In the genomic region with DNA sequence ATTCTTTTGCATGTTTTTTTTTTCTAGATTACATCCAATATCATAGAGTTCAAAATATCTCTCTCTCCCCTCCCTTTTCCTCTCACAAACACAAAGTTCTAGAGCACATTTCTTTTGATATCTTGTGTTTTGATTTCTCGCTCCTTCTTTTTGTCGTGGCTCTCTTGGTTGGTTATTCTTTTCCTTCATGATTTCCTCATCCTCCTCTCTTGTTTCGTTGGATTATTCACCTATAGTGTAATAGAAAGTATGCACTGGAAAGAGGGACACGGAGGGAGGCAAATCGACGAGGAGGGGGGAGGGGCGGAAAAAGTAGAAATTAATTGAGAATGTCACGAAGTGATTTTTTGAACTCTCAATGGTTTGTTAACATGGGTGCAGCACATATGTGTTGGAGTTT, we compare ENCODE assay signal across 1 worm cellular context.
A peak's percentile ranks its signal among the peaks of the same experiment; 100 is the strongest.
TF ChIP-seq lines count a peak whose summit lies in the region.

No protein-coding gene starts in this region.

TF ChIP-seq in whole organism, L1 larva, 84 proteins besides CTCF, POLR2A, EP300 and RAD21 (continued from another document):
- TF ChIP-seq ces-1 (GFP tag; optimal IDR thresholded peaks at IDR 0.05; lab: Kevin White, UChicago) (no peak), mab-9 (GFP tag; IDR thresholded peaks at IDR 0.05; lab: Robert Waterston, UW) (no peak), ama-1 (optimal IDR thresholded peaks at IDR 0.05; lab: Kevin White, UChicago) (no peak), irx-1 (tag; optimal IDR thresholded peaks at IDR 0.05; lab: Kevin White, UChicago) (no peak), nhr-47 (tag; optimal IDR thresholded peaks at IDR 0.05; lab: Kevin White, UChicago) (peak; percentile 50), fkh-4 (tag; optimal IDR thresholded peaks at IDR 0.05; lab: Kevin White, UChicago; ENCODE audit: borderline replicate concordance) (peak; percentile 56), xbp-1 (tag; optimal IDR thresholded peaks at IDR 0.05; lab: Kevin White, UChicago) (peak; percentile 5), ztf-4 (tag; optimal IDR thresholded peaks at IDR 0.05; lab: Kevin White, UChicago) (peak; percentile 58), tlp-1 (tag; optimal IDR thresholded peaks at IDR 0.05; lab: Kevin White, UChicago) (no peak), ceh-90 (tag; optimal IDR thresholded peaks at IDR 0.05; lab: Kevin White, UChicago) (no peak), sox-4 (tag; optimal IDR thresholded peaks at IDR 0.05; lab: Kevin White, UChicago) (peak; percentile 20), hpl-2 (GFP tag; optimal IDR thresholded peaks at IDR 0.05; lab: Kevin White, UChicago) (no peak), ceh-63 (GFP tag; optimal IDR thresholded peaks at IDR 0.05; lab: Kevin White, UChicago) (no peak), egl-13 (tag; optimal IDR thresholded peaks at IDR 0.05; lab: Kevin White, UChicago) (no peak), unc-62 (GFP tag; optimal IDR thresholded peaks at IDR 0.05; lab: Kevin White, UChicago) (no peak), efl-3 (GFP tag; optimal IDR thresholded peaks at IDR 0.05; lab: Kevin White, UChicago) (no peak), Y116A8C.19 (tag; optimal IDR thresholded peaks at IDR 0.05; lab: Kevin White, UChicago; ENCODE audit: borderline replicate concordance) (no peak), efl-1 (optimal IDR thresholded peaks at IDR 0.05; lab: Kevin White, UChicago) (peak in 1 of 2 experiments; percentile 18), efl-1 (GFP tag; optimal IDR thresholded peaks at IDR 0.05 in 1 of 2; lab: Kevin White, UChicago) (no peak), elt-3 (tag; optimal IDR thresholded peaks at IDR 0.05; lab: Kevin White, UChicago) (no peak), elt-2 (tag; optimal IDR thresholded peaks at IDR 0.05; lab: Kevin White, UChicago) (no peak), ceh-82 (tag; optimal IDR thresholded peaks at IDR 0.05; lab: Kevin White, UChicago) (peak in 1 of 3 experiments; percentile 33), ceh-88 (GFP tag; IDR thresholded peaks at IDR 0.05; lab: Robert Waterston, UW) (no peak), ets-5 (GFP tag; IDR thresholded peaks at IDR 0.05; lab: Robert Waterston, UW) (no peak), mep-1 (tag; optimal IDR thresholded peaks at IDR 0.05; lab: Kevin White, UChicago) (peak; percentile 51), nhr-19 (GFP tag; conservative IDR thresholded peaks at IDR 0.05; lab: Robert Waterston, UW) (peak; percentile 60), snpc-4 (tag; optimal IDR thresholded peaks at IDR 0.05; lab: Kevin White, UChicago) (no peak)
